Fruit fly (Drosophila melanogaster): Measurements from ENCODE around the gene CG18213.

Gene CG18213

DNA sequence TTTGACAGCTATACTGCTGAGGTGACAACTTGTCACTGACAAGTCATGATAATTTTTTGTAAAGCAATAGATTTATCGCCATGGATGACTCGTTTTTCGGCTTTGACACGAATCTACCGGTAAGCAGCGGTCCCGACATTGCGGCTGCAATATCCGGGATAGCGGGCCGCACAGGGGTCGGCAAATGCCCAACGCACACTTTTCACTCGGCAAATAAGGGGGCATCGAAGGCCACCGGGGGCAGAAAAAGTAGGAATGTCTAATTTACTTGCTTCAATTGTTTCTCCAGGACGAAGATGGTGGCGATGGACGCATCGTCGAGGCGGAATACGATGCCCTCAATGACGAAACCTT is 3.5 kb upstream of the CG18213 start:
- TF ChIP-seq HLH106 (tag; optimal IDR thresholded peaks at IDR 0.05) (no peak), foxo (GFP tag; optimal IDR thresholded peaks at IDR 0.05) (no peak), Rel (GFP tag; optimal IDR thresholded peaks at IDR 0.05) (no peak), Rel (tag; optimal IDR thresholded peaks at IDR 0.05) (no peak), fru (GFP tag; optimal IDR thresholded peaks at IDR 0.05) (no peak), usp (GFP tag; optimal IDR thresholded peaks at IDR 0.05) (no peak), rgr (GFP tag; optimal IDR thresholded peaks at IDR 0.05) (no peak), dl (GFP tag; optimal IDR thresholded peaks at IDR 0.05; ENCODE audit: insufficient read depth in 1 of 2, partially characterized antibody in 2 of 2) (no peak), jim (GFP tag; optimal IDR thresholded peaks at IDR 0.05) (no peak), Abd-B (GFP tag; optimal IDR thresholded peaks at IDR 0.05) (no peak), CG9705 (GFP tag; optimal IDR thresholded peaks at IDR 0.05) (no peak), CrebA (GFP tag; optimal IDR thresholded peaks at IDR 0.05; ENCODE audit: borderline replicate concordance) (no peak), h (GFP tag; optimal IDR thresholded peaks at IDR 0.05) (no peak), tai (GFP tag; optimal IDR thresholded peaks at IDR 0.05) (no peak), Jra (GFP tag; optimal IDR thresholded peaks at IDR 0.05) (no peak), br (GFP tag; optimal IDR thresholded peaks at IDR 0.05) (no peak), Hr78 (GFP tag; optimal IDR thresholded peaks at IDR 0.05) (no peak), N (GFP tag; optimal IDR thresholded peaks at IDR 0.05) (no peak), CG32264 (GFP tag; optimal IDR thresholded peaks at IDR 0.05) (no peak), sage (GFP tag; optimal IDR thresholded peaks at IDR 0.05) (no peak)

DNA sequence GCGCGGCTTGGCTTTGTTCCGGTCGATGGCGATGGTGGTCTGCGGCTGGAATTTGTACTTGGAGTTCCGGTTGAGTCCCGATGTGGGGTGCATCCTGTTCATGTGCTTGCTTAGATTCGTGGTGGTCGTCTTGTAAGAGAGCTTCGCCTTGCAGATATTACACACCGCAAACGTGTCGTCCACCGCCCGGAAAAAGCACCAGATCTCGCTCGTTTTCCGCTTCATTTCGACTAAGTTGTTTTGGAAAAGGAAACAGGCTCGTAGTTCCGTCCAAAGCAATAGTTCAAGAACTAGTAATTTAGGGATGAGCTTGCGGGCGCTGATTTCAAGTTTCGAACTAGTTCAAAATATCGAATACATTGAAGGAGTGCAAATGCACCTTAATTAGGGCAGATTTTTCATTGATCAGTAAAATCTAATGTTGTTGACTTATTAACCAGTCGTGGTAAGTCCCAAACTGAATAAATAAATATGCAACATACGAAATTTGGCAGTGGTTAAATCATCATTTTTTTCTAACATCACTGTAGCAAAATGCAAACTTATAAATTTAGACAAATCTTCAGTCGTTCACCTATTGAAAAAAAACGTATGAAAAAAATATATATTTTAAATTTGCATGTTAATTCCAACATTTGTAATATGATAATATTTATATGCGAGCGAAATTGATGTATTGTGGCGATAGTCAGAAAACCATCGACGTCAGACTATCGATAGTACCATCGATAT is 3.0 kb upstream of the CG18213 start, which contains the start of the genes bdwf and Patr-1:
Gene bdwf (minus strand): TSS at position 299 of the 732 bp plus-strand sequence.
Gene Patr-1 (plus strand): TSS at position 727 of the 732 bp plus-strand sequence.
- TF ChIP-seq dl (GFP tag; optimal IDR thresholded peaks at IDR 0.05; ENCODE audit: insufficient read depth in 1 of 2, partially characterized antibody in 2 of 2) (no peak), Dfd (GFP tag; optimal IDR thresholded peaks at IDR 0.05) (no peak), Jra (GFP tag; optimal IDR thresholded peaks at IDR 0.05) (peak; percentile 77), Rel (GFP tag; optimal IDR thresholded peaks at IDR 0.05) (no peak), Rel (tag; optimal IDR thresholded peaks at IDR 0.05) (no peak), brk (GFP tag; optimal IDR thresholded peaks at IDR 0.05) (no peak), foxo (GFP tag; optimal IDR thresholded peaks at IDR 0.05) (peak in 1 of 2 experiments; percentile 51), OdsH (GFP tag; optimal IDR thresholded peaks at IDR 0.05) (peak; percentile 19), dsf (GFP tag; optimal IDR thresholded peaks at IDR 0.05; ENCODE audit: borderline replicate concordance) (peak; percentile 32), HLH106 (tag; optimal IDR thresholded peaks at IDR 0.05) (peak; percentile 26), jim (GFP tag; optimal IDR thresholded peaks at IDR 0.05) (no peak), br (GFP tag; optimal IDR thresholded peaks at IDR 0.05) (no peak), psq (GFP tag; optimal IDR thresholded peaks at IDR 0.05) (peak; percentile 19), Myc (optimal IDR thresholded peaks at IDR 0.05) (no peak), tai (GFP tag; optimal IDR thresholded peaks at IDR 0.05) (no peak), Dif (GFP tag; optimal IDR thresholded peaks at IDR 0.05; ENCODE audit: partially characterized antibody) (no peak), Sp1 (GFP tag; optimal IDR thresholded peaks at IDR 0.05) (no peak), GATAd (GFP tag; optimal IDR thresholded peaks at IDR 0.05) (no peak), Abd-B (GFP tag; optimal IDR thresholded peaks at IDR 0.05) (no peak), Mio (GFP tag; optimal IDR thresholded peaks at IDR 0.05) (no peak), fru (GFP tag; optimal IDR thresholded peaks at IDR 0.05) (no peak), CG9705 (GFP tag; optimal IDR thresholded peaks at IDR 0.05) (no peak), usp (GFP tag; optimal IDR thresholded peaks at IDR 0.05) (no peak), ey (GFP tag; optimal IDR thresholded peaks at IDR 0.05) (no peak), rgr (GFP tag; optimal IDR thresholded peaks at IDR 0.05) (no peak), Hnf4 (GFP tag; optimal IDR thresholded peaks at IDR 0.05) (no peak), CrebA (GFP tag; optimal IDR thresholded peaks at IDR 0.05; ENCODE audit: borderline replicate concordance) (no peak), woc (GFP tag; optimal IDR thresholded peaks at IDR 0.05) (peak; percentile 71), sv (GFP tag; optimal IDR thresholded peaks at IDR 0.05) (peak; percentile 25), Hr83 (GFP tag; optimal IDR thresholded peaks at IDR 0.05; ENCODE audit: poor library complexity, severe bottlenecking) (no peak), h (GFP tag; optimal IDR thresholded peaks at IDR 0.05) (no peak), CG32264 (GFP tag; optimal IDR thresholded peaks at IDR 0.05) (no peak)

DNA sequence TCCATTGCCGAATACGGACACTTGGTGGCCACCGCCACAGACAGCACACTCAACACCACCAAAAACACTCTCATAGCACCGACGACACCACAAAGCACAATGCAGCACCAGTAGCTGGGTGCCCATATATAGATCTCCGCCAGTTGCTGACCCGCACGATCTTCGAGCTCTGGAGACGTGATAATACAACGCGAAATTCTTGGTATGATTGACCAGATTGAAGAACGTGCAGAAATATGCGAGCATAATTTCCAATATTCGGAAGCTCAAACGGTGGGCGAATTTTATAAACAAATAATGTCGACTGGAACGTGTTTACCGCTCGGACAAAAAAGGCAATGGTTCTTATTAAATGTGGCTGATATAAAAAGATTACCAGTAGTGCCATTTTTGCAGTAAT is 4.1 kb downstream of the CG18213 start, which contains the start of gene CG4009:
Gene CG4009 (minus strand): TSS at position 101 of the 400 bp plus-strand sequence.
- TF ChIP-seq GATAd (GFP tag; optimal IDR thresholded peaks at IDR 0.05) (no peak), OdsH (GFP tag; optimal IDR thresholded peaks at IDR 0.05) (no peak), Dif (GFP tag; optimal IDR thresholded peaks at IDR 0.05; ENCODE audit: partially characterized antibody) (no peak), fru (GFP tag; optimal IDR thresholded peaks at IDR 0.05) (no peak), sv (GFP tag; optimal IDR thresholded peaks at IDR 0.05) (no peak), dmrt93B (GFP tag; optimal IDR thresholded peaks at IDR 0.05) (no peak), foxo (GFP tag; optimal IDR thresholded peaks at IDR 0.05) (no peak)

Data from whole organism, wandering third instar larva.